Worm (Caenorhabditis elegans) whole organism, L1 larva: ENCODE data around the gene pgap-1.

Experiments
- C04F5.9 ChIP-seq: sonication (generic microtip); optimal IDR thresholded peaks from 2 replicates; lab custom pipeline; 2016; ENCODE audit warnings: missing genetic modification characterization, missing compliant biosample characterization
- C16A3.4 ChIP-seq: fragments of 150-350 bp; optimal IDR thresholded peaks from 2 replicates; lab custom pipeline; 2014; ENCODE audit warnings: missing biosample characterization, missing genetic modification characterization
- C34B4.2 ChIP-seq: sonication (generic microtip); optimal IDR thresholded peaks from 2 replicates; lab custom pipeline; 2017; ENCODE audit warnings: mild to moderate bottlenecking, missing genetic modification characterization, missing compliant biosample characterization
- Y116A8C.19 ChIP-seq: sonication (generic microtip); optimal IDR thresholded peaks from 2 replicates; lab custom pipeline; 2016; ENCODE audit warnings: missing compliant biosample characterization, missing genetic modification characterization, borderline replicate concordance
- aha-1 ChIP-seq: fragments of 150-350 bp; optimal IDR thresholded peaks from 2 replicates; lab custom pipeline; 2014; ENCODE audit warnings: missing biosample characterization, missing genetic modification characterization
- alr-1 ChIP-seq: fragments of 200-800 bp; sonication (Bioruptor generic); optimal IDR thresholded peaks from 2 replicates; lab custom pipeline; 2018; ENCODE audit warnings: borderline replicate concordance, mild to moderate bottlenecking, missing genetic modification characterization, missing compliant biosample characterization
- aly-2 ChIP-seq: fragments of 150-350 bp; optimal IDR thresholded peaks from 2 replicates; lab custom pipeline; 2014; ENCODE audit warnings: missing biosample characterization, missing genetic modification characterization
- blmp-1 ChIP-seq: fragments of 150-350 bp; optimal IDR thresholded peaks from 2 replicates; lab custom pipeline; 2014; ENCODE audit warnings: missing biosample characterization, missing genetic modification characterization
- ceh-8 ChIP-seq: fragments of 200-800 bp; sonication (Bioruptor generic); optimal IDR thresholded peaks from 2 replicates; lab custom pipeline; 2018; ENCODE audit warnings: mild to moderate bottlenecking, missing genetic modification characterization, moderate library complexity, missing compliant biosample characterization
- efl-1 ChIP-seq, 4 experiments: fragments of 150-350 bp; optimal IDR thresholded peaks in 3 of 4; peaks in 1 of 4; 1 replicate in 1 of 4; 2 replicates in 3 of 4; lab custom pipeline; 2014; ENCODE audit warnings: missing biosample characterization in 2 of 4, missing genetic modification characterization in 2 of 4, missing genetic modification reagents in 2 of 4
- efl-3 ChIP-seq: fragments of 200-800 bp; sonication (Bioruptor generic); optimal IDR thresholded peaks from 2 replicates; lab custom pipeline; 2018; ENCODE audit warnings: mild to moderate bottlenecking, missing genetic modification characterization, missing compliant biosample characterization
- egl-13 ChIP-seq: sonication (generic microtip); optimal IDR thresholded peaks from 2 replicates; lab custom pipeline; 2016; ENCODE audit warnings: missing genotype, missing genetic modification reagents, missing genetic modification characterization, missing compliant biosample characterization
- elt-2 ChIP-seq: sonication (generic microtip); optimal IDR thresholded peaks from 2 replicates; lab custom pipeline; 2016; ENCODE audit warnings: missing genetic modification characterization, mild to moderate bottlenecking, inconsistent platforms, missing compliant biosample characterization, missing genetic modification reagents
- elt-3 ChIP-seq, 6 experiments: fragments of 150-350 bp in 1 of 6; sonication (generic microtip); optimal IDR thresholded peaks; 2 replicates each; lab custom pipeline; 2017 to 2018; ENCODE audit warnings: missing biosample characterization in 6 of 6, missing genetic modification characterization in 6 of 6, inconsistent platforms in 1 of 6
- ets-5 ChIP-seq: fragments of 200-800 bp; sonication (Bioruptor generic); IDR thresholded peaks from 2 replicates; pipeline ENCODE4 v1.3.6; 2022; ENCODE audit warnings: missing genetic modification characterization, missing compliant biosample characterization
- fkh-4 ChIP-seq: sonication (generic microtip); optimal IDR thresholded peaks from 2 replicates; lab custom pipeline; 2016; ENCODE audit warnings: missing compliant biosample characterization, missing genetic modification characterization, borderline replicate concordance
- grh-1 ChIP-seq: fragments of 200-800 bp; sonication (Bioruptor generic); IDR thresholded peaks from 2 replicates; pipeline ENCODE4 v1.3.6; 2022; ENCODE audit warnings: missing genetic modification reagents, missing genetic modification characterization, missing compliant biosample characterization
- isw-1 ChIP-seq: fragments of 200-800 bp; sonication (Bioruptor generic); IDR thresholded peaks from 2 replicates; pipeline ENCODE4 v1.3.6; 2022; ENCODE audit warnings: missing genetic modification characterization, missing compliant biosample characterization
- lin-13 ChIP-seq: fragments of 150-350 bp; optimal IDR thresholded peaks from 2 replicates; lab custom pipeline; 2014; ENCODE audit warnings: missing biosample characterization, missing genetic modification reagents, missing genetic modification characterization
- lin-14 ChIP-seq: fragments of 200-800 bp; sonication (Bioruptor generic); optimal IDR thresholded peaks from 2 replicates; lab custom pipeline; 2018; ENCODE audit warnings: mild to moderate bottlenecking, missing genetic modification characterization, moderate library complexity, missing compliant biosample characterization
- lin-15B ChIP-seq: fragments of 150-350 bp; sonication (generic microtip); optimal IDR thresholded peaks from 3 replicates; lab custom pipeline; 2014; ENCODE audit warnings: missing biosample characterization, missing genetic modification characterization
- lin-39 ChIP-seq: fragments of 150-350 bp; optimal IDR thresholded peaks from 2 replicates; lab custom pipeline; 2014; ENCODE audit warnings: missing biosample characterization, missing genetic modification reagents, missing genetic modification characterization
- lsy-2 ChIP-seq, 2 experiments: fragments of 150-350 bp; optimal IDR thresholded peaks; 2 replicates each; lab custom pipeline; 2014; ENCODE audit warnings: missing biosample characterization in 2 of 2, missing genetic modification characterization in 2 of 2
- mdl-1 ChIP-seq, 2 experiments: fragments of 150-350 bp; optimal IDR thresholded peaks; 2 replicates each; lab custom pipeline; 2014 to 2017; ENCODE audit warnings: missing biosample characterization in 2 of 2, missing genetic modification characterization in 2 of 2, inconsistent platforms in 1 of 2
- nhr-19 ChIP-seq: fragments of 200-800 bp; sonication (Bioruptor generic); conservative IDR thresholded peaks from 2 replicates; pipeline ENCODE4 v1.3.6; 2022; ENCODE audit warnings: missing genetic modification characterization, missing compliant biosample characterization
- nhr-28 ChIP-seq: fragments of 150-350 bp; optimal IDR thresholded peaks from 2 replicates; lab custom pipeline; 2014; ENCODE audit warnings: missing biosample characterization, missing genetic modification characterization
- nhr-47 ChIP-seq: sonication (generic microtip); optimal IDR thresholded peaks from 2 replicates; lab custom pipeline; 2016; ENCODE audit warnings: mild to moderate bottlenecking, missing genetic modification characterization, moderate library complexity, missing compliant biosample characterization
- nhr-76 ChIP-seq: sonication (generic microtip); optimal IDR thresholded peaks from 2 replicates; lab custom pipeline; 2017; ENCODE audit warnings: missing biosample characterization, missing genetic modification characterization
- nhr-84 ChIP-seq: sonication (generic microtip); optimal IDR thresholded peaks from 2 replicates; lab custom pipeline; 2017; ENCODE audit warnings: missing biosample characterization, missing genetic modification characterization
- nhr-85 ChIP-seq: sonication (generic microtip); peaks from one replicate; lab custom pipeline; 2016; ENCODE audit warnings: missing genetic modification characterization, inconsistent platforms, missing compliant biosample characterization
- pag-3 ChIP-seq: sonication (generic microtip); optimal IDR thresholded peaks from 2 replicates; lab custom pipeline; 2017; ENCODE audit warnings: missing genetic modification characterization, mild to moderate bottlenecking, missing compliant biosample characterization, antibody characterized with exemption, borderline replicate concordance; ENCODE audit not compliant: insufficient read depth
- pax-3 ChIP-seq: fragments of 200-800 bp; sonication (Bioruptor generic); optimal IDR thresholded peaks from 2 replicates; lab custom pipeline; 2018; ENCODE audit warnings: mild to moderate bottlenecking, missing genetic modification characterization, moderate library complexity, missing compliant biosample characterization
- rnt-1 ChIP-seq: sonication (generic microtip); optimal IDR thresholded peaks from 2 replicates; lab custom pipeline; 2016; ENCODE audit warnings: mild to moderate bottlenecking, missing genetic modification characterization, moderate library complexity, missing compliant biosample characterization
- snu-23 ChIP-seq: sonication (generic microtip); optimal IDR thresholded peaks from 2 replicates; lab custom pipeline; 2016; ENCODE audit warnings: missing genetic modification characterization, missing compliant biosample characterization
- sox-4 ChIP-seq: sonication (generic microtip); optimal IDR thresholded peaks from 2 replicates; lab custom pipeline; 2016; ENCODE audit warnings: missing genetic modification characterization, missing compliant biosample characterization
- sptf-1 ChIP-seq: fragments of 150-350 bp; optimal IDR thresholded peaks from 2 replicates; lab custom pipeline; 2014; ENCODE audit warnings: missing biosample characterization, missing genetic modification characterization
- sup-37 ChIP-seq: fragments of 200-800 bp; sonication (Bioruptor generic); optimal IDR thresholded peaks from 2 replicates; lab custom pipeline; 2018; ENCODE audit warnings: mild to moderate bottlenecking, missing genetic modification characterization, missing compliant biosample characterization
- swsn-7 ChIP-seq: sonication (generic microtip); optimal IDR thresholded peaks from 2 replicates; lab custom pipeline; 2016; ENCODE audit warnings: missing genetic modification characterization, missing compliant biosample characterization
- tlp-1 ChIP-seq: fragments of 150-350 bp; optimal IDR thresholded peaks from 2 replicates; lab custom pipeline; 2014; ENCODE audit warnings: missing biosample characterization, missing genetic modification characterization
- unc-130 ChIP-seq: fragments of 150-350 bp; optimal IDR thresholded peaks from 2 replicates; lab custom pipeline; 2017; ENCODE audit warnings: missing biosample characterization, missing genetic modification characterization, inconsistent platforms
- unc-30 ChIP-seq: sonication (generic microtip); optimal IDR thresholded peaks from 2 replicates; lab custom pipeline; 2017; ENCODE audit warnings: missing biosample characterization, missing genetic modification characterization
- unc-62 ChIP-seq: fragments of 150-350 bp; optimal IDR thresholded peaks from 2 replicates; lab custom pipeline; 2014; ENCODE audit warnings: missing biosample characterization, missing genetic modification reagents, missing genetic modification characterization
- unc-86 ChIP-seq: sonication (generic microtip); optimal IDR thresholded peaks from 2 replicates; lab custom pipeline; 2016; ENCODE audit warnings: missing genetic modification characterization, missing compliant biosample characterization
- unc-98 ChIP-seq: fragments of 200-800 bp; sonication (Bioruptor generic); IDR thresholded peaks from 2 replicates; pipeline ENCODE4 v1.3.6; 2022; ENCODE audit warnings: missing genetic modification characterization, missing compliant biosample characterization
- xbp-1 ChIP-seq: sonication (generic microtip); optimal IDR thresholded peaks from 2 replicates; lab custom pipeline; 2016; ENCODE audit warnings: missing genetic modification characterization, missing compliant biosample characterization
- zip-4 ChIP-seq: fragments of 200-800 bp; sonication (Bioruptor generic); optimal IDR thresholded peaks from 2 replicates; lab custom pipeline; 2018; ENCODE audit warnings: mild to moderate bottlenecking, missing genetic modification characterization, moderate library complexity, missing compliant biosample characterization

pgap-1 gene

DNA sequence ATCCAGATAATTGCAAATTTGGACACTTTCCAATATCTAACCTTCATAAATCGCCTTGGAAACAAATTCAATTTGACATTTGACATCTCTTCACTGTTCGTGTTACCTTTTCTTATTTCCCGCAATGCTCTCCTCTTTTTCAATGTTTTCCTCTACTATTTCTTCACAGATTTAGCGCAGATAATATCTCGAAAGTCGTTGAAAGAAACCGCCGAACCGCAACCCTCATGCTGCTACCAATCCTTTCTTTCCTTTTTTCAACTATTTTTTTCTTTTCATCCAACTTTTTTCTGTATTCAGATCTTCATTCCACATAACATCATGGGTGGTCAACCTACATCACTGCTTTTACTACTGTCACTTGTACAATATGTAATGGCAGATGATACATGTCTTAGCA lies 7.3 kb upstream of the pgap-1 start, which contains the start of gene T19B10.5:
Gene T19B10.5 (plus strand): TSS at position 301 of the 400 bp plus-strand sequence.
- peak; percentile 18 for TF ChIP-seq blmp-1
- no peak for TF ChIP-seq unc-86

ce11 chrV:11235876-11236275 lies 5.8 kb upstream of the pgap-1 start:
- no peak for TF ChIP-seq unc-62 (GFP tag; lab: Kevin White, UChicago)
- no peak for TF ChIP-seq efl-3
- TF ChIP-seq unc-86, result no peak
- TF ChIP-seq rnt-1 (tag; lab: Kevin White, UChicago), result no peak
- no peak for TF ChIP-seq efl-1 (optimal IDR thresholded peaks at IDR 0.05; lab: Kevin White, UChicago)
- TF ChIP-seq efl-1 (GFP tag; optimal IDR thresholded peaks at IDR 0.05 in 1 of 2; lab: Kevin White, UChicago), result peak in 1 of 2 experiments; percentile 74
- TF ChIP-seq aly-2 (tag; lab: Kevin White, UChicago), result no peak
- TF ChIP-seq tlp-1 (tag; lab: Kevin White, UChicago), result no peak
- TF ChIP-seq sptf-1, result no peak
- peak; percentile 96 for TF ChIP-seq elt-2
- no peak for TF ChIP-seq swsn-7 (tag; lab: Kevin White, UChicago)
- TF ChIP-seq, all 84 proteins: peak for 2

ce11 chrV:11239187-11239725 lies 2.4 kb upstream of the pgap-1 start, which contains the start of the genes dvc-1 and ima-1:
dvc-1 (minus strand) TSS chrV:11239331.
ima-1 (plus strand) TSS chrV:11239675.
- TF ChIP-seq elt-2 (peak; percentile 41), aha-1 (tag; lab: Kevin White, UChicago) (no peak), pax-3 (peak; percentile 7), nhr-47 (tag; lab: Kevin White, UChicago) (peak; percentile 72), C04F5.9 (tag; lab: Kevin White, UChicago) (no peak), lin-39 (tag; lab: Kevin White, UChicago) (peak; percentile 42), nhr-19 (peak; percentile 73), unc-30 (tag; lab: Kevin White, UChicago) (no peak), efl-3 (no peak), unc-62 (GFP tag; lab: Kevin White, UChicago) (no peak), isw-1 (GFP tag; lab: Robert Waterston, UW) (peak; percentile 56), zip-4 (GFP tag; lab: Kevin White, UChicago) (no peak), blmp-1 (peak; percentile 44), ets-5 (GFP tag; lab: Robert Waterston, UW) (no peak), lin-13 (GFP tag; lab: Kevin White, UChicago) (peak; percentile 44), lin-15B (tag; lab: Kevin White, UChicago) (no peak), lin-14 (GFP tag; lab: Kevin White, UChicago) (peak; percentile 64), unc-86 (no peak), rnt-1 (tag; lab: Kevin White, UChicago) (peak; percentile 86), elt-3 (tag; optimal IDR thresholded peaks at IDR 0.05; lab: Kevin White, UChicago) (peak in 2 of 6 experiments; percentile 6 to 9), Y116A8C.19 (tag; lab: Kevin White, UChicago) (no peak), C16A3.4 (tag; lab: Kevin White, UChicago) (peak; percentile 83), lsy-2 (tag; optimal IDR thresholded peaks at IDR 0.05; lab: Kevin White, UChicago) (peak; percentile 63 to 70), unc-98 (GFP tag; lab: Robert Waterston, UW) (no peak), sptf-1 (no peak), unc-130 (tag; lab: Kevin White, UChicago) (peak; percentile 18), ceh-8 (GFP tag; lab: Kevin White, UChicago) (no peak), sup-37 (no peak), snu-23 (GFP tag; lab: Kevin White, UChicago) (peak; percentile 79), egl-13 (no peak), sox-4 (tag; lab: Kevin White, UChicago) (no peak), xbp-1 (peak; percentile 61), nhr-84 (tag; lab: Kevin White, UChicago) (no peak), alr-1 (tag; lab: Kevin White, UChicago) (no peak), fkh-4 (tag; lab: Kevin White, UChicago) (no peak), C34B4.2 (tag; lab: Kevin White, UChicago) (no peak), nhr-76 (tag; lab: Kevin White, UChicago) (peak; percentile 24), swsn-7 (tag; lab: Kevin White, UChicago) (peak; percentile 71), nhr-85 (tag; lab: Kevin White, UChicago) (peak; percentile 76), aly-2 (tag; lab: Kevin White, UChicago) (no peak), nhr-28 (tag; lab: Kevin White, UChicago) (no peak), grh-1 (GFP tag; lab: Robert Waterston, UW) (peak; percentile 51; the same call in 1 of the 2 replicates), pag-3 (tag; lab: Kevin White, UChicago) (no peak), mdl-1 (tag; optimal IDR thresholded peaks at IDR 0.05; lab: Kevin White, UChicago) (peak in 1 of 2 experiments; percentile 36)
